Worm (Caenorhabditis elegans) whole organism, L1 larva: ENCODE results near the gene pfkb-1.2.

Experiments used
- Y116A8C.19 ChIP-seq: sonication (generic microtip); optimal IDR thresholded peaks from 2 replicates; lab custom pipeline; 2016; ENCODE audit warnings: missing compliant biosample characterization, missing genetic modification characterization, borderline replicate concordance
- nhr-237 ChIP-seq: fragments of 150-350 bp; optimal IDR thresholded peaks from 2 replicates; lab custom pipeline; 2014; ENCODE audit warnings: missing biosample characterization, missing genetic modification characterization

ce11 chrIV:5934046-5934445 lies 7.7 kb upstream of the pfkb-1.2 start, which contains the start of gene H32C10.1:
- TF ChIP-seq Y116A8C.19 (tag; lab: Kevin White, UChicago) = no peak
- TF ChIP-seq nhr-237 = no peak
